Worm (Caenorhabditis elegans) whole organism, young adult: ENCODE data around the gene C35B1.9.

Source experiments
- ztf-3 ChIP-seq: fragments of 200-800 bp; sonication (Bioruptor generic); optimal IDR thresholded peaks from 2 replicates; lab custom pipeline; 2018; ENCODE audit warnings: mild to moderate bottlenecking, missing genetic modification characterization, missing compliant biosample characterization
- ztf-6 ChIP-seq: fragments of 200-800 bp; sonication (Bioruptor generic); IDR thresholded peaks from 2 replicates; pipeline ENCODE4 v1.3.6; 2022; ENCODE audit warnings: missing genetic modification reagents, missing genetic modification characterization, missing compliant biosample characterization

DNA sequence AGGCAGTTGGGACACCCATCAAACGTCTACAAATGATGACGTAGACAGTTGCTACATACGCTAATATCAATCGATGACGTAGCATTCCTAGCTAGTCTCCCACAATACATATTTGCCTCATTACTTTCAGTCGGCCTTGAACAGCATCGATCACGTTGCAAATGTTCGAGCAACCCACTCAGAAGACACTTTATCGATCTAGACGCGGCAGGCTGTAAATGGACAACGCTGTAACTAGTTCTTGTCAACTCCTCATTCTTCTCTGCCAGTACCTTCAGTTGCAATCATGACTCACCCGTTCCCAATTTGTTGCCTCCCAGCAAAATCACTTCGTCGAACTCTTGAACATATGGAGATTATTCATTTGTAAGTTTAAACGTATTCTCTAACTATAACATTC, 8.7 kb downstream of the C35B1.9 start, which contains the start of gene pqn-75:
- TF ChIP-seq ztf-3 (GFP tag; lab: Kevin White, UChicago): no peak
- TF ChIP-seq ztf-6 (GFP tag; lab: Robert Waterston, UW): no peak
